Worm (Caenorhabditis elegans): ENCODE measurements around the gene F59F4.3.

- no peak for TF ChIP-seq ceh-30 (tag; optimal IDR thresholded peaks at IDR 0.05)
- TF ChIP-seq tbx-2 (tag; optimal IDR thresholded peaks at IDR 0.05) = no peak
- TF ChIP-seq ceh-45 (GFP tag; IDR thresholded peaks at IDR 0.05) = no peak
- no peak for TF ChIP-seq pat-9 (tag; optimal IDR thresholded peaks at IDR 0.05)
- no peak for TF ChIP-seq nhr-11 (tag; optimal IDR thresholded peaks at IDR 0.05)
- no peak for TF ChIP-seq lin-11 (tag; optimal IDR thresholded peaks at IDR 0.05)
- TF ChIP-seq hlh-15 (tag; optimal IDR thresholded peaks at IDR 0.05) = no peak
- TF ChIP-seq ama-1 (optimal IDR thresholded peaks at IDR 0.05) = no peak
- no peak for TF ChIP-seq pha-2 (tag; optimal IDR thresholded peaks at IDR 0.05)
- TF ChIP-seq Y22D7AL.16 (tag; optimal IDR thresholded peaks at IDR 0.05) = no peak
- no peak for TF ChIP-seq ceh-48 (tag; optimal IDR thresholded peaks at IDR 0.05)
Measured at ce11 chrX:15887989-15888388, 40.6 kb upstream of the F59F4.3 start.
